Fruit fly (Drosophila melanogaster) whole organism, prepupa: ENCODE measurements around the gene DnaJ-H.

Experiments used
- Blimp-1 ChIP-seq: fragments of 200-800 bp; sonication (Bioruptor generic); optimal IDR thresholded peaks from 3 replicates; lab custom pipeline; 2017; ENCODE audit warnings: missing biosample characterization, missing genetic modification characterization, mild to moderate bottlenecking, moderate library complexity, missing genetic modification reagents
- CG10669 ChIP-seq: fragments of 200-800 bp; sonication (Bioruptor generic); optimal IDR thresholded peaks from 3 replicates; lab custom pipeline; 2018; ENCODE audit warnings: missing biosample characterization, mild to moderate bottlenecking, missing genetic modification characterization, moderate library complexity
- CG11294 ChIP-seq: fragments of 200-800 bp; sonication (Bioruptor generic); IDR thresholded peaks from 2 replicates; pipeline ENCODE4 v1.3.6; 2022; ENCODE audit warnings: missing biosample characterization, missing genetic modification characterization
- CG11762 ChIP-seq: fragments of 200-800 bp; sonication (Bioruptor generic); optimal IDR thresholded peaks from 3 replicates; lab custom pipeline; 2016; ENCODE audit warnings: missing biosample characterization, missing genetic modification characterization; ENCODE audit not compliant: insufficient read depth
- CG11902 ChIP-seq: fragments of 200-800 bp; sonication (Bioruptor generic); optimal IDR thresholded peaks from 3 replicates; lab custom pipeline; 2016; ENCODE audit warnings: missing biosample characterization, missing genetic modification characterization
- CG15336 ChIP-seq: fragments of 200-800 bp; sonication (Bioruptor generic); IDR thresholded peaks from 2 replicates; pipeline ENCODE4 v1.3.6; 2022; ENCODE audit warnings: missing biosample characterization, missing genetic modification characterization
- CG1621 ChIP-seq: fragments of 200-800 bp; sonication (Bioruptor generic); optimal IDR thresholded peaks from 3 replicates; lab custom pipeline; 2018; ENCODE audit warnings: missing biosample characterization, mild to moderate bottlenecking, missing genetic modification characterization
- CG16779 ChIP-seq: fragments of 200-800 bp; sonication (Bioruptor generic); optimal IDR thresholded peaks from 3 replicates; lab custom pipeline; 2017; ENCODE audit warnings: missing biosample characterization, mild to moderate bottlenecking, missing genetic modification characterization
- CG3032 ChIP-seq: fragments of 200-800 bp; optimal IDR thresholded peaks from 2 replicates; lab custom pipeline; 2019; ENCODE audit warnings: missing biosample characterization, mild to moderate bottlenecking, missing genetic modification characterization, moderate library complexity
- CG31627 ChIP-seq: fragments of 200-800 bp; sonication (Bioruptor generic); optimal IDR thresholded peaks from 3 replicates; lab custom pipeline; 2016; ENCODE audit warnings: missing biosample characterization, missing genetic modification characterization
- CG34406 ChIP-seq: fragments of 200-800 bp; sonication (Bioruptor generic); optimal IDR thresholded peaks from 3 replicates; lab custom pipeline; 2016; ENCODE audit warnings: missing biosample characterization, missing genetic modification characterization
- CG3919 ChIP-seq: fragments of 200-800 bp; sonication (Bioruptor generic); optimal IDR thresholded peaks from 3 replicates; lab custom pipeline; 2016; ENCODE audit warnings: missing biosample characterization, missing genetic modification characterization
- CG4318 ChIP-seq: fragments of 200-800 bp; sonication (Bioruptor generic); optimal IDR thresholded peaks from 3 replicates; lab custom pipeline; 2017; ENCODE audit warnings: missing biosample characterization, mild to moderate bottlenecking, missing genetic modification characterization
- CG6163 ChIP-seq: fragments of 200-800 bp; sonication (Bioruptor generic); IDR thresholded peaks from 3 replicates; pipeline ENCODE4 v1.3.6; 2022; ENCODE audit warnings: missing biosample characterization, missing genetic modification characterization
- CG6276 ChIP-seq: fragments of 200-800 bp; sonication (Bioruptor generic); optimal IDR thresholded peaks from 2 replicates; lab custom pipeline; 2017; ENCODE audit warnings: missing biosample characterization, mild to moderate bottlenecking, missing genetic modification characterization
- CG6792 ChIP-seq: fragments of 200-800 bp; sonication (Bioruptor generic); optimal IDR thresholded peaks from 3 replicates; lab custom pipeline; 2016; ENCODE audit warnings: missing biosample characterization, missing genetic modification characterization
- CG6808 ChIP-seq: fragments of 200-800 bp; sonication (Bioruptor generic); optimal IDR thresholded peaks from 3 replicates; lab custom pipeline; 2017; ENCODE audit warnings: missing biosample characterization, missing genetic modification characterization, mild to moderate bottlenecking, moderate library complexity, missing genetic modification reagents
- CG6854 ChIP-seq: fragments of 200-800 bp; sonication (Bioruptor generic); optimal IDR thresholded peaks from 2 replicates; lab custom pipeline; 2017; ENCODE audit warnings: missing biosample characterization, mild to moderate bottlenecking, missing genetic modification characterization
- CG7368 ChIP-seq: fragments of 200-800 bp; sonication (Bioruptor generic); optimal IDR thresholded peaks from 3 replicates; lab custom pipeline; 2016; ENCODE audit warnings: missing biosample characterization, missing genetic modification characterization
- CG8119 ChIP-seq: fragments of 200-800 bp; sonication (Bioruptor generic); IDR thresholded peaks from 3 replicates; pipeline ENCODE4 v1.3.6; 2022; ENCODE audit warnings: missing biosample characterization, missing genetic modification characterization
- CG8632 ChIP-seq: fragments of 200-800 bp; sonication (Bioruptor generic); optimal IDR thresholded peaks from 3 replicates; lab custom pipeline; 2016; ENCODE audit warnings: missing biosample characterization, missing genetic modification characterization
- CG9139 ChIP-seq: fragments of 200-800 bp; sonication (Bioruptor generic); optimal IDR thresholded peaks from 3 replicates; lab custom pipeline; 2017; ENCODE audit warnings: missing biosample characterization, mild to moderate bottlenecking, missing genetic modification characterization
- Eip78C ChIP-seq: fragments of 200-800 bp; sonication (Bioruptor generic); peaks from one replicate; lab custom pipeline; 2016; ENCODE audit warnings: missing biosample characterization, missing genetic modification characterization
- Ets96B ChIP-seq: fragments of 200-800 bp; optimal IDR thresholded peaks from 2 replicates; lab custom pipeline; 2019; ENCODE audit warnings: missing biosample characterization, mild to moderate bottlenecking, missing genetic modification characterization, moderate library complexity
- Gug ChIP-seq: fragments of 200-800 bp; sonication (Bioruptor generic); IDR thresholded peaks from 2 replicates; pipeline ENCODE4 v1.3.6; 2022; ENCODE audit warnings: missing biosample characterization, missing genetic modification characterization
- Hr38 ChIP-seq: sonication (Bioruptor generic); optimal IDR thresholded peaks from 2 replicates; lab custom pipeline; 2016; ENCODE audit warnings: missing biosample characterization, missing genetic modification characterization
- Hr39 ChIP-seq: fragments of 200-800 bp; sonication (Bioruptor generic); optimal IDR thresholded peaks from 2 replicates; lab custom pipeline; 2016; ENCODE audit warnings: missing biosample characterization, missing genetic modification characterization
- Hr4 ChIP-seq: fragments of 200-800 bp; sonication (Bioruptor generic); optimal IDR thresholded peaks from 3 replicates; lab custom pipeline; 2016; ENCODE audit warnings: missing biosample characterization, missing genetic modification characterization
- Lpt ChIP-seq: fragments of 200-800 bp; sonication (Bioruptor generic); optimal IDR thresholded peaks from 3 replicates; lab custom pipeline; 2016; ENCODE audit warnings: missing biosample characterization, missing genetic modification characterization
- Met ChIP-seq: fragments of 200-800 bp; sonication (Bioruptor generic); optimal IDR thresholded peaks from 3 replicates; lab custom pipeline; 2016; ENCODE audit warnings: missing biosample characterization, missing genetic modification characterization
- OdsH ChIP-seq: fragments of 200-800 bp; sonication (Bioruptor generic); optimal IDR thresholded peaks from 3 replicates; lab custom pipeline; 2016; ENCODE audit warnings: missing biosample characterization, missing genetic modification characterization
- Sox102F ChIP-seq: fragments of 200-800 bp; sonication (Bioruptor generic); optimal IDR thresholded peaks from 2 replicates; lab custom pipeline; 2016; ENCODE audit warnings: missing biosample characterization, mild to moderate bottlenecking, missing genetic modification characterization
- Sox14 ChIP-seq: fragments of 200-800 bp; sonication (Bioruptor generic); optimal IDR thresholded peaks from 3 replicates; lab custom pipeline; 2016; ENCODE audit warnings: missing biosample characterization, missing genetic modification characterization
- Sox15 ChIP-seq: fragments of 200-800 bp; sonication (Bioruptor generic); optimal IDR thresholded peaks from 3 replicates; lab custom pipeline; 2016; ENCODE audit warnings: missing biosample characterization, missing genetic modification characterization
- acj6 ChIP-seq: fragments of 200-800 bp; sonication (Bioruptor generic); optimal IDR thresholded peaks from 3 replicates; lab custom pipeline; 2016; ENCODE audit warnings: missing biosample characterization, missing genetic modification characterization
- cyc ChIP-seq: fragments of 200-800 bp; sonication (Bioruptor generic); optimal IDR thresholded peaks from 3 replicates; lab custom pipeline; 2016; ENCODE audit warnings: missing biosample characterization, missing genetic modification characterization
- dac ChIP-seq: fragments of 200-800 bp; sonication (Bioruptor generic); optimal IDR thresholded peaks from 2 replicates; lab custom pipeline; 2017; ENCODE audit warnings: missing biosample characterization, mild to moderate bottlenecking, missing genetic modification characterization
- dsx ChIP-seq: fragments of 200-800 bp; optimal IDR thresholded peaks from 3 replicates; lab custom pipeline; 2019; ENCODE audit warnings: missing biosample characterization, mild to moderate bottlenecking, missing genetic modification characterization, moderate library complexity; ENCODE audit not compliant: poor library complexity, severe bottlenecking
- eg ChIP-seq: fragments of 200-800 bp; sonication (Bioruptor generic); IDR thresholded peaks from 3 replicates; pipeline ENCODE4 v1.3.6; 2022; ENCODE audit warnings: missing biosample characterization, missing genetic modification characterization
- esn ChIP-seq: fragments of 200-800 bp; sonication (Bioruptor generic); optimal IDR thresholded peaks from 2 replicates; lab custom pipeline; 2016; ENCODE audit warnings: missing biosample characterization, mild to moderate bottlenecking, missing genetic modification characterization, moderate library complexity
- fd59A ChIP-seq: fragments of 200-800 bp; sonication (Bioruptor generic); optimal IDR thresholded peaks from 2 replicates; lab custom pipeline; 2017; ENCODE audit warnings: missing biosample characterization, mild to moderate bottlenecking, missing genetic modification characterization, missing genetic modification reagents
- net ChIP-seq: fragments of 200-800 bp; sonication (Bioruptor generic); optimal IDR thresholded peaks from 3 replicates; lab custom pipeline; 2016; ENCODE audit warnings: missing biosample characterization, missing genetic modification characterization
- pdm3 ChIP-seq: fragments of 200-800 bp; sonication (Bioruptor generic); optimal IDR thresholded peaks from 3 replicates; lab custom pipeline; 2016; ENCODE audit warnings: missing biosample characterization, missing genetic modification characterization
- spab ChIP-seq: fragments of 200-800 bp; sonication (Bioruptor generic); optimal IDR thresholded peaks from 2 replicates; lab custom pipeline; 2017; ENCODE audit warnings: missing biosample characterization, mild to moderate bottlenecking, missing genetic modification characterization, missing genetic modification reagents
- ss ChIP-seq, 2 experiments: fragments of 200-800 bp; sonication (Bioruptor generic); optimal IDR thresholded peaks; 2 replicates in 1 of 2; 3 replicates in 1 of 2; lab custom pipeline; 2017 to 2018; ENCODE audit warnings: mild to moderate bottlenecking in 2 of 2, missing biosample characterization in 2 of 2, missing genetic modification characterization in 2 of 2, moderate library complexity in 1 of 2
- svp ChIP-seq: fragments of 200-800 bp; sonication (Bioruptor generic); peaks from one replicate; lab custom pipeline; 2016; ENCODE audit warnings: missing biosample characterization, missing genetic modification characterization
- topi ChIP-seq: fragments of 200-800 bp; sonication (Bioruptor generic); optimal IDR thresholded peaks from 3 replicates; lab custom pipeline; 2016; ENCODE audit warnings: missing biosample characterization, missing genetic modification characterization
- vri ChIP-seq: fragments of 200-800 bp; sonication (Bioruptor generic); optimal IDR thresholded peaks from 3 replicates; lab custom pipeline; 2016; ENCODE audit warnings: missing biosample characterization, mild to moderate bottlenecking, missing genetic modification characterization

Gene DnaJ-H

dm6 chr2L:13195822-13196221 lies 29.9 kb upstream of the DnaJ-H start:
- no peak for TF ChIP-seq CG7368
- no peak for TF ChIP-seq pdm3 (GFP tag; lab: Kevin White, UChicago)
- no peak for TF ChIP-seq acj6 (GFP tag; lab: Kevin White, UChicago)
- no peak for TF ChIP-seq CG11294 (GFP tag; lab: Robert Waterston, UW)
- TF ChIP-seq cyc (GFP tag; lab: Kevin White, UChicago): no peak
- TF ChIP-seq Eip78C (GFP tag; lab: Kevin White, UChicago): no peak
- TF ChIP-seq Hr38 (GFP tag; lab: Kevin White, UChicago): no peak
- no peak for TF ChIP-seq CG9139 (GFP tag; lab: Kevin White, UChicago)
- no peak for TF ChIP-seq CG16779 (tag; lab: Kevin White, UChicago)
- no peak for TF ChIP-seq CG8632 (GFP tag; lab: Kevin White, UChicago)
- no peak for TF ChIP-seq CG34406 (GFP tag; lab: Kevin White, UChicago)
- TF ChIP-seq Lpt (GFP tag; lab: Kevin White, UChicago): no peak
- no peak for TF ChIP-seq OdsH (GFP tag; lab: Kevin White, UChicago)
- TF ChIP-seq Ets96B (tag; lab: Kevin White, UChicago): no peak
- no peak for TF ChIP-seq CG10669 (GFP tag; lab: Kevin White, UChicago)
- TF ChIP-seq Sox15 (GFP tag; lab: Kevin White, UChicago): no peak
- TF ChIP-seq Blimp-1: no peak
- TF ChIP-seq, all 60 proteins: peak for 0

- TF ChIP-seq CG16779 (tag; lab: Kevin White, UChicago): no peak
- TF ChIP-seq CG8119 (GFP tag; lab: Robert Waterston, UW): peak; percentile 37; the same call in 1 of the 3 replicates
- no peak for TF ChIP-seq dsx (GFP tag; lab: Kevin White, UChicago)
- no peak for TF ChIP-seq Met (GFP tag; lab: Kevin White, UChicago)
- TF ChIP-seq CG8632 (GFP tag; lab: Kevin White, UChicago): no peak
- TF ChIP-seq spab: no peak
- no peak for TF ChIP-seq CG31627 (GFP tag; lab: Kevin White, UChicago)
- TF ChIP-seq Ets96B (tag; lab: Kevin White, UChicago): no peak
- no peak for TF ChIP-seq Sox14 (GFP tag; lab: Kevin White, UChicago)
- TF ChIP-seq Eip78C (GFP tag; lab: Kevin White, UChicago): no peak
- no peak for TF ChIP-seq Sox102F (GFP tag; lab: Kevin White, UChicago)
- no peak for TF ChIP-seq Hr4
- no peak for TF ChIP-seq svp (GFP tag; lab: Kevin White, UChicago)
- TF ChIP-seq CG11902 (GFP tag; lab: Kevin White, UChicago): peak; percentile 39
- peak; percentile 3 for TF ChIP-seq fd59A (GFP tag; lab: Kevin White, UChicago)
- TF ChIP-seq Blimp-1: no peak
- TF ChIP-seq CG11294 (GFP tag; lab: Robert Waterston, UW): 0 out of 2 replicates have a peak, but pooled peaks have one; percentile 30
- no peak for TF ChIP-seq CG6792 (GFP tag; lab: Kevin White, UChicago)
- peak; percentile 17 for TF ChIP-seq CG6854 (GFP tag; lab: Kevin White, UChicago)
- TF ChIP-seq CG15336: no peak
- peak; percentile 55 for TF ChIP-seq Sox15 (GFP tag; lab: Kevin White, UChicago)
- peak; percentile 49; the same call in 2 of the 3 replicates for TF ChIP-seq CG6163
- TF ChIP-seq esn (GFP tag; lab: Kevin White, UChicago): peak; percentile 77
- TF ChIP-seq net: no peak
- TF ChIP-seq topi (GFP tag; lab: Kevin White, UChicago): no peak
- TF ChIP-seq CG6808 (GFP tag; lab: Kevin White, UChicago): no peak
- TF ChIP-seq Hr39 (GFP tag; lab: Kevin White, UChicago): no peak
- TF ChIP-seq CG11762: no peak
- no peak for TF ChIP-seq CG1621 (tag; lab: Kevin White, UChicago)
- no peak for TF ChIP-seq CG7368
- no peak for TF ChIP-seq CG3919 (GFP tag; lab: Kevin White, UChicago)
- no peak for TF ChIP-seq CG34406 (GFP tag; lab: Kevin White, UChicago)
- TF ChIP-seq Hr38 (GFP tag; lab: Kevin White, UChicago): no peak
- TF ChIP-seq CG6276: no peak
- peak; percentile 69 for TF ChIP-seq vri (GFP tag; lab: Kevin White, UChicago)
- peak; percentile 56 for TF ChIP-seq CG3032
- peak; percentile 61 for TF ChIP-seq cyc (GFP tag; lab: Kevin White, UChicago)
- TF ChIP-seq eg (GFP tag; lab: Robert Waterston, UW): peak; percentile 60; the same call in 2 of the 3 replicates
- TF ChIP-seq dac (GFP tag; lab: Kevin White, UChicago): no peak
- TF ChIP-seq CG4318: no peak
- TF ChIP-seq acj6 (GFP tag; lab: Kevin White, UChicago): no peak
- TF ChIP-seq CG10669 (GFP tag; lab: Kevin White, UChicago): no peak
- TF ChIP-seq ss (GFP tag; optimal IDR thresholded peaks at IDR 0.05; lab: Kevin White, UChicago): no peak
- 0 out of 2 replicates have a peak, but pooled peaks have one; percentile 8 for TF ChIP-seq Gug (GFP tag; lab: Robert Waterston, UW)
Measured at dm6 chr2L:13191894-13192293, 26.0 kb upstream of the DnaJ-H start, which contains the start of the genes CG16974 and Edem2. Gene CG16974, minus strand, starts transcription at chr2L:13191979. Gene Edem2, plus strand, starts transcription at chr2L:13192201.
